Fruit fly (Drosophila melanogaster): Measurements from ENCODE around the gene CG15005.

The CG15005 gene

DNA sequence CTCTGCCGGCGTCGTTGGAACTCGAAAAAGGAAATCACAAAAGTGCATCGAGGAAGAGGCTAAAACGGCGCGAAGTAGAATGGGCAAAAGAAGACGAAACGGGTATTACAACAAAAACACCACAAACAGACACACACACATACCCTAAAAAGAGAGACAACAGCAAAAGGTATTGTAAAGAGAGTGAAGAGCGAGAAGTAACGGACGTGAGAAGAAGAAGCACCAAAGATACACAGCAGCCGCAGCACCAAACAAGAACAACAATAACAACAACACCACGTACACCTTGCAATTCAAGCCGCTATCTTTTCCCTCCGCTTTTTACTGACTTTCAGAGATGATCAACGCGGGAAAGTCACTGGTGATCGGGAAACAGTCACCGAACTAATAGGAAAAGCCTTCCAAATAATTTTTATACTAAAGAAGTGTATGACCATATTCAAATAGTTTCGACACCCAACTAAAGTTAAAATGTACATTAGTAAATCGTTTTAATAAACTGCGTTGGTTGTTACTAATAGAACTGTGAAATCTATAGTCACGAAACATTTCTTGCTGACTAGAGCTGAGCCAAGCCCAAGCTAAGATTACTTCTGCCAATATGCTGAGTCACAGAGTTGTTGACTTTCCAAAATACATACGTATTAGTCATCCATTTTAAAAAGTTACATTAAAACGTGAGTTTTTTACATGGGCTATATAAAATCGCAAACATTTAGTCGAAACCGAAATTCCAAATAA, 48.2 kb upstream of the CG15005 start (continued):
- peak in 1 of 3 experiments; percentile 8 for TF ChIP-seq lola (GFP tag; optimal IDR thresholded peaks at IDR 0.05)

dm6 chr3L:4242428-4242827, 38.3 kb upstream of the CG15005 start, which contains the start of gene pav:
Gene pav, plus strand, starts transcription at chr3L:4242734.
- TF ChIP-seq cg (GFP tag; optimal IDR thresholded peaks at IDR 0.05) (no peak), Chrac-16 (GFP tag; optimal IDR thresholded peaks at IDR 0.05) (peak; percentile 14), Optix (GFP tag; IDR thresholded peaks at IDR 0.05) (no peak), CG30431 (GFP tag; optimal IDR thresholded peaks at IDR 0.05) (no peak), wek (GFP tag; optimal IDR thresholded peaks at IDR 0.05) (no peak), fd102C (GFP tag; optimal IDR thresholded peaks at IDR 0.05) (no peak), PHDP (tag; optimal IDR thresholded peaks at IDR 0.05) (no peak), CG12942 (GFP tag; optimal IDR thresholded peaks at IDR 0.05) (no peak), pzg (GFP tag; optimal IDR thresholded peaks at IDR 0.05) (peak; percentile 77), CG18011 (GFP tag; optimal IDR thresholded peaks at IDR 0.05) (no peak), cwo (GFP tag; optimal IDR thresholded peaks at IDR 0.05) (no peak), Fer1 (GFP tag; optimal IDR thresholded peaks at IDR 0.05) (no peak), dm (GFP tag; optimal IDR thresholded peaks at IDR 0.05) (peak; percentile 51), CG31388 (GFP tag; optimal IDR thresholded peaks at IDR 0.05) (no peak), Myb (GFP tag; optimal IDR thresholded peaks at IDR 0.05) (peak; percentile 39), vvl (GFP tag; IDR thresholded peaks at IDR 0.05) (peak; percentile 70), unpg (GFP tag; optimal IDR thresholded peaks at IDR 0.05) (no peak), B-H1 (GFP tag; IDR thresholded peaks at IDR 0.05) (peak; percentile 32; the same call in 1 of the 3 replicates), CG10267 (tag; optimal IDR thresholded peaks at IDR 0.05) (peak; percentile 61), dan (GFP tag; IDR thresholded peaks at IDR 0.05) (no peak), CG7372 (GFP tag; IDR thresholded peaks at IDR 0.05) (peak; percentile 58), CG7745 (tag; optimal IDR thresholded peaks at IDR 0.05) (no peak), trem (tag; optimal IDR thresholded peaks at IDR 0.05) (peak; percentile 61), emc (GFP tag; optimal IDR thresholded peaks at IDR 0.05) (no peak), CG8944 (GFP tag; optimal IDR thresholded peaks at IDR 0.05) (no peak), hkb (optimal IDR thresholded peaks at IDR 0.05) (no peak), hkb (GFP tag; IDR thresholded peaks at IDR 0.05) (peak; percentile 65), NfI (GFP tag; optimal IDR thresholded peaks at IDR 0.05) (no peak), E2f1 (GFP tag; IDR thresholded peaks at IDR 0.05) (peak; percentile 37; the same call in 1 of the 2 replicates), CG17186 (GFP tag; optimal IDR thresholded peaks at IDR 0.05) (no peak), tll (GFP tag; optimal IDR thresholded peaks at IDR 0.05) (no peak), inv (GFP tag; IDR thresholded peaks at IDR 0.05; ENCODE audit: partially characterized antibody) (no peak), CG42726 (GFP tag; IDR thresholded peaks at IDR 0.05; ENCODE audit: partially characterized antibody) (no peak), CG10274 (GFP tag; optimal IDR thresholded peaks at IDR 0.05) (no peak), Nf-YA (GFP tag; IDR thresholded peaks at IDR 0.05) (no peak), CG3281 (GFP tag; optimal IDR thresholded peaks at IDR 0.05) (no peak), CG17361 (GFP tag; IDR thresholded peaks at IDR 0.05) (no peak), CG1233 (GFP tag; optimal IDR thresholded peaks at IDR 0.05) (no peak), CG13894 (tag; optimal IDR thresholded peaks at IDR 0.05) (no peak), Scr (GFP tag; IDR thresholded peaks at IDR 0.05; ENCODE audit: partially characterized antibody) (no peak), otp (GFP tag; IDR thresholded peaks at IDR 0.05) (no peak; the same call in 2 of the 3 replicates), CG6791 (GFP tag; IDR thresholded peaks at IDR 0.05; ENCODE audit: partially characterized antibody) (no peak), Tbp (GFP tag; optimal IDR thresholded peaks at IDR 0.05) (no peak), CG3726 (GFP tag; IDR thresholded peaks at IDR 0.05) (no peak), HLH54F (GFP tag; optimal IDR thresholded peaks at IDR 0.05) (no peak), slou (GFP tag; optimal IDR thresholded peaks at IDR 0.05) (no peak), CG32532 (GFP tag; IDR thresholded peaks at IDR 0.05) (peak; percentile 82)
